Fruit fly (Drosophila melanogaster) whole organism: ENCODE measurements around the gene CG45045.

Experiments
- EcR ChIP-seq, 2 experiments: fragments of >200 bp; optimal IDR thresholded peaks; 2 replicates each; lab custom pipeline; 2017; ENCODE audit warnings: missing biosample characterization in 2 of 2, missing genetic modification characterization in 2 of 2, missing genetic modification reagents in 2 of 2
- psq ChIP-seq: fragments of >200 bp; optimal IDR thresholded peaks from 2 replicates; lab custom pipeline; 2017
- usp ChIP-seq: fragments of >200 bp; optimal IDR thresholded peaks from 2 replicates; lab custom pipeline; 2017; ENCODE audit warnings: missing biosample characterization, missing genetic modification characterization, mixed read lengths

DNA sequence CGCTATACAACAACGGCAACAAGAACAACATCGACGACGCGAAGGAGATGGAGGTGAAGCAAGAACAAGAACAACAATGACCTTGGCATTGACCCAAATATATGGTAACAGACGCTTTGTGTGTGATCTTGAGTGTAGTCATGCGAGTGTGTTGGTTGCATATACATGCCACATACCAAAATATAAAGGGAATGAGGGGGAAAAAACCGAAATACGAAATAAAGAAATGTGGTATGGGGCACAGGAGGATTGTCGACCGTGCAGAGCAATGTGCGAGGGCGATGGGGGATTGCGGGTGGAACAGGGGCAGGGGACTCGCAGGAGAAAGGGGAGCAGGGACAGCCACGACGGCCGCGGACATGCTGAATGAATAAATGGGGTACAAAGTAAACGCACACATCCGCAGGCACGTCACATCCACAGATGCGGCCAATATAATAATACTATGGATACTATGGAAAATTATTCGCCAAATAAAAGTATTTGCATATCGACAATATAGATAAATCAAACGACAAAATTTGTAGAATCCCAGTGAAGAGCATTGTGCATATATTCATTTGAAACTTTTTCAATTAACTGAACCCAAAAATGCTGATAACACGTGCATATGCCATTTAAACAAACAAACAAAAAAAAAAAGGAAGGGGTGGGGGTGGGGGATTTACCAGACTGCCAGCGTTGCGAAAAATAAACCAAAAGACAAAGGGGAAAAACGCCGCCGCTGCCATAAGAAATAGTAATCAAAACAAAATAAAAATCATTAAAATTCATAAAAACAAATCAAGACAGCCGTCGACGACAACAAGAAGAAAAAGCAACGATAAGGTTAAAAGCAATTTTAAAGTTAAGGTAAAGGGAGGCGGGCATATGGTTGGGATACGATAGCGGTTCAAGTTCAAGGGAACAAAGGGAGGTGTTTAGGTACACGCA is 38.8 kb downstream of the CG45045 start:
- no peak for TF ChIP-seq usp (GFP tag; lab: Kevin White, UChicago)
- no peak for TF ChIP-seq psq (lab: Kevin White, UChicago)
- no peak for TF ChIP-seq EcR (GFP tag; optimal IDR thresholded peaks at IDR 0.05; lab: Kevin White, UChicago)
